Worm (Caenorhabditis elegans): ENCODE measurements around the gene C35B1.9.

ce11 chrIV:4051539-4051938, 29.2 kb downstream of the C35B1.9 start, which contains the start of gene wrt-5:
- TF ChIP-seq nhr-76 (tag; optimal IDR thresholded peaks at IDR 0.05) (no peak), zip-8 (tag; optimal IDR thresholded peaks at IDR 0.05) (no peak), snpc-4 (tag; optimal IDR thresholded peaks at IDR 0.05) (no peak), unc-62 (GFP tag; optimal IDR thresholded peaks at IDR 0.05) (no peak)
